Worm (Caenorhabditis elegans) whole organism, L3 larva: ENCODE measurements around the gene srbc-39.

Source experiments
- R02D3.7 ChIP-seq: fragments of 150-350 bp; optimal IDR thresholded peaks from 2 replicates; lab custom pipeline; 2014; ENCODE audit warnings: missing biosample characterization, missing genetic modification characterization
- ZK546.5 ChIP-seq: sonication (generic microtip); optimal IDR thresholded peaks from 2 replicates; lab custom pipeline; 2017; ENCODE audit warnings: missing biosample characterization, missing genetic modification characterization
- aly-2 ChIP-seq: fragments of 150-350 bp; optimal IDR thresholded peaks from 2 replicates; lab custom pipeline; 2014; ENCODE audit warnings: missing biosample characterization, missing genetic modification characterization
- ama-1 ChIP-seq: fragments of 150-350 bp; optimal IDR thresholded peaks from 2 replicates; lab custom pipeline; 2018
- ceh-16 ChIP-seq: sonication (generic microtip); optimal IDR thresholded peaks from 2 replicates; lab custom pipeline; 2017; ENCODE audit warnings: missing biosample characterization, missing genetic modification characterization
- ceh-28 ChIP-seq: fragments of 150-350 bp; optimal IDR thresholded peaks from 2 replicates; lab custom pipeline; 2014; ENCODE audit warnings: missing biosample characterization, missing genetic modification reagents, missing genetic modification characterization
- ceh-9 ChIP-seq: sonication (generic microtip); optimal IDR thresholded peaks from 2 replicates; lab custom pipeline; 2018; ENCODE audit warnings: missing biosample characterization, missing genetic modification characterization
- egl-5 ChIP-seq: fragments of 150-350 bp; optimal IDR thresholded peaks from 2 replicates; lab custom pipeline; 2017; ENCODE audit warnings: missing biosample characterization, missing genetic modification reagents, missing genetic modification characterization, inconsistent platforms
- elt-1 ChIP-seq: fragments of 150-350 bp; optimal IDR thresholded peaks from 2 replicates; lab custom pipeline; 2014; ENCODE audit warnings: missing biosample characterization, missing genetic modification characterization
- elt-2 ChIP-seq: sonication (generic microtip); optimal IDR thresholded peaks from 2 replicates; lab custom pipeline; 2016; ENCODE audit warnings: missing genetic modification reagents, mild to moderate bottlenecking, missing genetic modification characterization, missing compliant biosample characterization
- eor-1 ChIP-seq, 2 experiments: fragments of 150-350 bp; optimal IDR thresholded peaks; 2 replicates each; lab custom pipeline; 2014 to 2018; ENCODE audit warnings: missing biosample characterization in 2 of 2, missing genetic modification characterization in 2 of 2
- fkh-2 ChIP-seq: fragments of 150-350 bp; optimal IDR thresholded peaks from 2 replicates; lab custom pipeline; 2014; ENCODE audit warnings: missing biosample characterization, missing genetic modification reagents, missing genetic modification characterization
- hmg-11 ChIP-seq: sonication (generic microtip); optimal IDR thresholded peaks from 2 replicates; lab custom pipeline; 2016; ENCODE audit warnings: missing genetic modification characterization, missing compliant biosample characterization
- lin-39 ChIP-seq: fragments of 150-350 bp; optimal IDR thresholded peaks from 2 replicates; lab custom pipeline; 2018; ENCODE audit warnings: missing biosample characterization, missing genetic modification reagents, missing genetic modification characterization
- lsy-12 ChIP-seq: sonication (generic microtip); optimal IDR thresholded peaks from 2 replicates; lab custom pipeline; 2016; ENCODE audit warnings: mild to moderate bottlenecking, missing genetic modification characterization, missing compliant biosample characterization
- mdl-1 ChIP-seq: fragments of 150-350 bp; optimal IDR thresholded peaks from 2 replicates; lab custom pipeline; 2014; ENCODE audit warnings: missing biosample characterization, missing genetic modification characterization
- mml-1 ChIP-seq: fragments of 150-350 bp; sonication (generic microtip); optimal IDR thresholded peaks from 3 replicates; lab custom pipeline; 2014; ENCODE audit warnings: missing biosample characterization, missing genetic modification characterization
- nhr-237 ChIP-seq: fragments of 150-350 bp; optimal IDR thresholded peaks from 2 replicates; lab custom pipeline; 2014; ENCODE audit warnings: missing biosample characterization, missing genetic modification characterization
- nhr-25 ChIP-seq: sonication (generic microtip); optimal IDR thresholded peaks from 2 replicates; lab custom pipeline; 2017; ENCODE audit warnings: missing biosample characterization, missing genetic modification characterization
- nhr-28 ChIP-seq: fragments of 150-350 bp; optimal IDR thresholded peaks from 2 replicates; lab custom pipeline; 2014; ENCODE audit warnings: missing biosample characterization, missing genetic modification characterization
- nhr-43 ChIP-seq: sonication (generic microtip); optimal IDR thresholded peaks from 2 replicates; lab custom pipeline; 2016; ENCODE audit warnings: mild to moderate bottlenecking, missing genetic modification characterization, missing compliant biosample characterization; ENCODE audit not compliant: poor library complexity, severe bottlenecking
- nhr-67 ChIP-seq: fragments of 150-350 bp; optimal IDR thresholded peaks from 2 replicates; lab custom pipeline; 2014; ENCODE audit warnings: missing biosample characterization, missing genetic modification characterization
- nhr-76 ChIP-seq: fragments of 150-350 bp; sonication (generic microtip); optimal IDR thresholded peaks from 5 replicates; lab custom pipeline; 2014; ENCODE audit warnings: missing biosample characterization, missing genetic modification characterization
- nhr-77 ChIP-seq: fragments of 150-350 bp; optimal IDR thresholded peaks from 2 replicates; lab custom pipeline; 2014; ENCODE audit warnings: missing biosample characterization, missing genetic modification characterization
- skn-1 ChIP-seq: fragments of 150-350 bp; optimal IDR thresholded peaks from 2 replicates; lab custom pipeline; 2014; ENCODE audit warnings: missing biosample characterization, missing genetic modification characterization
- snpc-4 ChIP-seq: fragments of 150-350 bp; optimal IDR thresholded peaks from 2 replicates; lab custom pipeline; 2014; ENCODE audit warnings: missing biosample characterization, missing genetic modification characterization
- unc-39 ChIP-seq: sonication (generic microtip); optimal IDR thresholded peaks from 4 replicates; lab custom pipeline; 2017; ENCODE audit warnings: missing biosample characterization, missing genetic modification characterization
- unc-62 ChIP-seq: fragments of 150-350 bp; sonication (generic microtip); optimal IDR thresholded peaks from 4 replicates; lab custom pipeline; 2014; ENCODE audit warnings: missing biosample characterization, missing genetic modification reagents, missing genetic modification characterization
- zag-1 ChIP-seq: fragments of 150-350 bp; optimal IDR thresholded peaks from 2 replicates; lab custom pipeline; 2014; ENCODE audit warnings: missing biosample characterization, missing genetic modification characterization
- ztf-11 ChIP-seq: fragments of 150-350 bp; optimal IDR thresholded peaks from 2 replicates; lab custom pipeline; 2014; ENCODE audit warnings: missing biosample characterization, missing genetic modification characterization
- ztf-4 ChIP-seq: fragments of 150-350 bp; optimal IDR thresholded peaks from 2 replicates; lab custom pipeline; 2014; ENCODE audit warnings: missing biosample characterization, missing genetic modification characterization

srbc-39 gene

DNA sequence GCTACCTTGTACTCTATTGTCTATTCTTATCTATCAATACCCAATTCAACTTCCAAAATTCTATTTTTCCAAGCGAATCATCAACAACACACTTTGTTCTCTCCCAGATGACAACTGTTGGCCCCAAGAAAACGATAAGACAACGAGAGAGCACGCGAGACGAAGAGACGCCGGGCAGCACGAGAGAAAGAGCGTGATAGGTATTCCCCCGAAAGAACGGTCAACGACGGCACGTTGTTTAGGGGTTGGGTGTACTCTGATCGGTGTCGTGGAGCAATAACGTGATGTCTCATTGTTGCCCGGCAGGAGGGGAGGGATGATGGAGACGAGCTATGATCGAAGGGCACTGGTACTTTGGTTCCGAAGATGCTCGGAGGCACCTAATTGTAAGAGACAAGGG, 22.4 kb downstream of the srbc-39 start (continued):
- TF ChIP-seq mdl-1 (tag; lab: Kevin White, UChicago) (peak; percentile 96), mml-1 (no peak), ceh-9 (tag; lab: Kevin White, UChicago) (no peak)

DNA sequence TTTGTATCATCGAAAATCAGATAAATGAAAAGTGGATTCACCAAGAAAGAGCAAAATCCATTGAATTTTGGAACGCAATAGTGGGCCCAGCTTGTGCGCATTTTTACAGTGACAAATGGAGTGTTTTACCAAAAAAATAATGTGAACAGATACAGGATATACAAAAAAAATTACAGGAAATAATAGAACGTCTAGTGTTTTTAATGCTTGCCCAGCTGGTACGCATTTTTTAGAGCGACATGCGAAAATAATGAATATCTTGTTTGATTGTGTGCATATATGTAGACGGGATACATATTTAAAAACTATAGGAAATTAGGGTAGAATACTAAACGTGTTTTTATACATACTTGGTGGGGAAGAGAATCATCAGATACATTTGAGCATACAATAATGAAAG, 27.3 kb downstream of the srbc-39 start, which contains the start of gene srj-25:
Gene srj-25, minus strand, starts transcription at position 101 of the 400 bp plus-strand sequence.
- TF ChIP-seq nhr-67 (tag; lab: Kevin White, UChicago) (no peak), lin-39 (tag; lab: Kevin White, UChicago) (no peak), nhr-237 (tag; lab: Kevin White, UChicago) (no peak), ama-1 (lab: Kevin White, UChicago) (no peak), lsy-12 (tag; lab: Kevin White, UChicago) (no peak), egl-5 (tag; lab: Kevin White, UChicago) (no peak), R02D3.7 (tag; lab: Kevin White, UChicago) (no peak), fkh-2 (tag; lab: Kevin White, UChicago) (no peak), unc-62 (GFP tag; lab: Kevin White, UChicago) (no peak), ceh-28 (tag; lab: Kevin White, UChicago) (no peak), mdl-1 (tag; lab: Kevin White, UChicago) (no peak)

DNA sequence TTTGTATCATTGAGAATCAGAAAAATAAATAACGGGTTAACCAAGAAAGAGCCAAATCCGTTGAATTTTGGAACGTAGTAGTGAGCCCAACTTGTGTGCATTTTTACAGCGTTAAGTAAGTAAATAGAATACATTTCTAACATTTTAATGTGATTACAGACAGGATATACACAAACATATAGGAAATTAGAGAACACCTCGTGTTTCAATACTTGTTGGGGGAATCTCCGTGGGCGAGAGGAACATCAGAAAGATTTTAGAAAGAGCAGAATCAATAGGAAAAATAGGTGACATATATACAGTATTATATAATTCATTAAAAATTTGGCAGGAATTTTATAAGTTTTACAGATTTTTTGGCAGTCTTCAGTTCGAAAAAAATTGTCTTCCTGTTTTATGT, 29.9 kb downstream of the srbc-39 start, which contains the start of gene srj-24:
Gene srj-24, minus strand, starts transcription at position 101 of the 400 bp plus-strand sequence.
- TF ChIP-seq nhr-77: no peak

DNA sequence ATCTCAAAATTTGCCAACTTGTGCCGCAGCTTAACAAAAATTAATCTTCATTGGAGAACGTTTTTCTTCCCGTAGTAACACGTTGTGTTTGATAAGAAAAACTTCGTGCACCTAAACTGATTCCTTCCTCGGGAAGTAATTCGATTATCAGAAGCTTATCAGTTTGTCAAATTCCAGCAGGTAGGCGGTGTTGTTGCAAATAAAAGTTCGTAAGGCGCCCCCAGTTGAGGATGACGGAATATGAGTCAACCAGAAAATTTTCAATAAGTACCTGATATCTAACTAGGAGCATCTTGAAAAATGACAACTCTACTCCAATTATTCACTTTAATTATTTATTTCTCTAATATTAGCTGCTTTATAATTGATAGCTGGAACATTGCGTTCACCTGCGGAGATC, 32.9 kb downstream of the srbc-39 start, which contains the start of gene C05E4.7:
Gene C05E4.7, plus strand, starts transcription at position 301 of the 400 bp plus-strand sequence.
- TF ChIP-seq lin-39 (tag; lab: Kevin White, UChicago): no peak
- TF ChIP-seq hmg-11 (tag; lab: Kevin White, UChicago): no peak
- no peak for TF ChIP-seq ceh-16 (tag; lab: Kevin White, UChicago)
- TF ChIP-seq ZK546.5 (tag; lab: Kevin White, UChicago): no peak
- no peak for TF ChIP-seq egl-5 (tag; lab: Kevin White, UChicago)
- no peak for TF ChIP-seq ztf-11 (tag; lab: Kevin White, UChicago)
- TF ChIP-seq unc-39 (tag; lab: Kevin White, UChicago): no peak
- no peak for TF ChIP-seq nhr-76 (tag; lab: Kevin White, UChicago)
- TF ChIP-seq ama-1 (lab: Kevin White, UChicago): no peak
- TF ChIP-seq nhr-77: no peak
- no peak for TF ChIP-seq nhr-67 (tag; lab: Kevin White, UChicago)
- no peak for TF ChIP-seq lsy-12 (tag; lab: Kevin White, UChicago)
- no peak for TF ChIP-seq elt-2 (tag; lab: Kevin White, UChicago)
- no peak for TF ChIP-seq eor-1 (tag; optimal IDR thresholded peaks at IDR 0.05; lab: Kevin White, UChicago)
- no peak for TF ChIP-seq ceh-28 (tag; lab: Kevin White, UChicago)
- TF ChIP-seq nhr-28 (tag; lab: Kevin White, UChicago): no peak
- TF ChIP-seq elt-1 (tag; lab: Kevin White, UChicago): no peak

ce11 chrV:743348-743747, 34.4 kb downstream of the srbc-39 start, which contains the start of gene str-134:
Gene str-134, plus strand, starts transcription at chrV:743648.
- TF ChIP-seq unc-39 (tag; lab: Kevin White, UChicago) (no peak), zag-1 (tag; lab: Kevin White, UChicago) (no peak), ZK546.5 (tag; lab: Kevin White, UChicago) (no peak), skn-1 (tag; lab: Kevin White, UChicago) (no peak), nhr-237 (tag; lab: Kevin White, UChicago) (no peak), hmg-11 (tag; lab: Kevin White, UChicago) (no peak), R02D3.7 (tag; lab: Kevin White, UChicago) (no peak), nhr-25 (tag; lab: Kevin White, UChicago) (no peak), mml-1 (no peak), nhr-43 (tag; lab: Kevin White, UChicago) (no peak), egl-5 (tag; lab: Kevin White, UChicago) (no peak), ztf-4 (tag; lab: Kevin White, UChicago) (no peak), aly-2 (tag; lab: Kevin White, UChicago) (no peak), snpc-4 (tag; lab: Kevin White, UChicago) (no peak), ceh-28 (tag; lab: Kevin White, UChicago) (no peak), ztf-11 (tag; lab: Kevin White, UChicago) (no peak), eor-1 (tag; optimal IDR thresholded peaks at IDR 0.05; lab: Kevin White, UChicago) (no peak), nhr-28 (tag; lab: Kevin White, UChicago) (no peak)
